Worm (Caenorhabditis elegans): ENCODE results near the gene mtr-4.

Gene mtr-4

DNA sequence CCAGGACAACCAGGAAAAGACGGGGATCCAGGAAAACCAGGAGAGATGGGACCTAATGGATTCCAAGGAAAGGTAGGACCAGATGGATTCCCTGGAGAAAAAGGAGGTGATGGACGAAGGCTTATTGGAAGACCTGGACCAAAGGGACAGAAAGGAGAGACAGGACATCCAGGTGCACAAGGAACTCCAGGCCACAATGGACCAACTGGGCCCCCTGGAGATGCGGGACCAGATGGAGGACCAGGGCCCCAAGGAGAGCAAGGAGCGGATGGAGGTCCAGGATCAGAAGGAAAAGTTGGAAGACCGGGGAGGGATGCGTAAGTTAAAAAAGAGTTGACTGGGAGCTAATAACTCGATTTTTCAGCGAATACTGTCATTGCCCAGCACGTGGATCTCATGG lies 2.9 kb upstream of the mtr-4 start:
- TF ChIP-seq egl-18 (GFP tag; IDR thresholded peaks at IDR 0.05) (no peak), madf-8 (GFP tag; conservative IDR thresholded peaks at IDR 0.05) (0 out of 2 replicates have a peak, but pooled peaks have one; percentile 16), F37B4.10 (GFP tag; IDR thresholded peaks at IDR 0.05) (0 out of 2 replicates have a peak, but pooled peaks have one; percentile 51), ceh-79 (tag; optimal IDR thresholded peaks at IDR 0.05) (no peak), mel-28 (tag; optimal IDR thresholded peaks at IDR 0.05; ENCODE audit: borderline replicate concordance) (no peak), snpc-3.4 (tag; optimal IDR thresholded peaks at IDR 0.05) (no peak), zfh-2 (GFP tag; conservative IDR thresholded peaks at IDR 0.05) (peak; percentile 65)

DNA sequence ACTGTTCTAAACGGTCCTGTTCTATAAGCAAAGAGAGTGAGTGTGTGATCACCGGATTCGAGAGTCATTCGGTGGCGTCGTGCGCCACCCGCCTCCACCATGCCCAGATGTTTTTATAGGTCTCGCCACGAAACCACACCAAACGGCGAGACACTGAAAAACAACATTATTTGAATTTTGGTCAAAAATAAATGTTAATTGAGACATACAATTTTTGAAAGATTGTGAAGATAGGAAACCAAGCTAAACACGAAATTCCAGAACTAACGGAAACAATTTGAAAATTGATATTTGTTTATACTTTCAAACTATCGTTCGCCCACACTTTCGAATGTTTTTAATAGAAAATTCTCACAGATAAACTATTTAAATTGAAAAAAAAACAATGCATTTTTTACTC lies 1.0 kb upstream of the mtr-4 start, which contains the start of gene catp-6:
Gene catp-6 (minus strand): TSS at position 101 of the 400 bp plus-strand sequence.
- TF ChIP-seq ceh-79 (tag; optimal IDR thresholded peaks at IDR 0.05) (no peak), madf-3 (GFP tag; IDR thresholded peaks at IDR 0.05) (no peak), snpc-1.3 (tag; optimal IDR thresholded peaks at IDR 0.05; ENCODE audit: insufficient read depth) (no peak), attf-5 (GFP tag; optimal IDR thresholded peaks at IDR 0.05) (no peak), rec-8 (tag; optimal IDR thresholded peaks at IDR 0.05) (no peak), dpff-1 (tag; optimal IDR thresholded peaks at IDR 0.05) (no peak), athp-1 (tag; optimal IDR thresholded peaks at IDR 0.05) (no peak), K11D2.4 (GFP tag; IDR thresholded peaks at IDR 0.05) (no peak), nhr-179 (tag; optimal IDR thresholded peaks at IDR 0.05) (no peak), egrh-3 (GFP tag; IDR thresholded peaks at IDR 0.05) (no peak)

DNA sequence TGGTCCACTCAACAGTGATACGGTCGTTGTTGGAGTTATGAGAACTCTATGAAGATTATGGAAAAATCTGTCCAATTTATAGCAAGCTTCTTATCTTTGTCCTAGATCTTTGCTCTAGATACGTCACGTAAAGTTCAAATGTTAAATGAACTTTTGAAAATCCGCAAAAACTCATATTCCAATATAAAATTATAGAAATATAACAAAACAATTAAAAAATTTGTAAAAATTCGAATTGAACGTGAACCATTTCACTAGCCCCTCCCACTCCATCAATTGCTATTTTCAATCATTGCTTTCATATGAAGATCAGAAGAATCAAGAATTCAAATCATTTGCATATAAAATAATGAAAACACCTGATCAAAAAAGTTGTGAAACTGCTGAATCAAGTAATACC lies 7.1 kb downstream of the mtr-4 start, which contains the start of gene kin-21:
Gene kin-21 (plus strand): TSS at position 301 of the 400 bp plus-strand sequence.
- TF ChIP-seq ets-4 (GFP tag; optimal IDR thresholded peaks at IDR 0.05): no peak
- TF ChIP-seq hsf-1 (GFP tag; IDR thresholded peaks at IDR 0.05): no peak
- TF ChIP-seq T26A5.8 (tag; optimal IDR thresholded peaks at IDR 0.05): no peak
- TF ChIP-seq xnd-1 (tag; optimal IDR thresholded peaks at IDR 0.05): no peak
- TF ChIP-seq F37B4.10 (GFP tag; IDR thresholded peaks at IDR 0.05): no peak
- no peak for TF ChIP-seq snpc-4 (GFP tag; optimal IDR thresholded peaks at IDR 0.05)
- TF ChIP-seq snpc-4 (tag; optimal IDR thresholded peaks at IDR 0.05): no peak
- TF ChIP-seq lag-1 (GFP tag; IDR thresholded peaks at IDR 0.05): no peak

DNA sequence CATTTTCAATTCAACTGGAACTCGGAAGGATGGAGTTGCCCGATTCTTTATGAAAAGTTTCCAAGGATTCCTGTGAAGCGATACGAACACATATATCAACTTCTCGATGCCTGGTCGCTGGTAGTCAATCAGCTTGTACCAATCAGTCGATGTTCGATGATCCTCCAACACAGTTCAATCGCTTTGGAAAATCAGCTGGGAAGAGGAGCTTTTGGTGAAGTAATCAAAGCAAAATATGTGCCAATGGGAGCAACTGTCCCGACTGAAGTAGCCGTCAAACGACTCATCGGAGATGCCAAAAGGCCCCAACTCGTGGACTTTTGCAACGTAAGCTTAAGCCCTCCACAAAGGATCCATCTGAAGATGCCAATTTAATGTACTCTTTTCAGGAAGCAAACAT lies 7.8 kb downstream of the mtr-4 start:
- TF ChIP-seq lir-1 (GFP tag; conservative IDR thresholded peaks at IDR 0.05) (no peak), zim-3 (tag; optimal IDR thresholded peaks at IDR 0.05) (no peak), tbp1 (GFP tag; optimal IDR thresholded peaks at IDR 0.05) (no peak), sea-2 (GFP tag; IDR thresholded peaks at IDR 0.05) (no peak), lsy-27 (tag; optimal IDR thresholded peaks at IDR 0.05; ENCODE audit: borderline replicate concordance, insufficient read depth) (no peak), B0019.2 (GFP tag; conservative IDR thresholded peaks at IDR 0.05) (no peak), hrde-1 (tag; optimal IDR thresholded peaks at IDR 0.05; ENCODE audit: borderline replicate concordance) (no peak), die-1 (tag; optimal IDR thresholded peaks at IDR 0.05) (no peak), B0261.1 (tag; optimal IDR thresholded peaks at IDR 0.05) (no peak), F57C9.4 (tag; optimal IDR thresholded peaks at IDR 0.05) (no peak), F33H1.4 (GFP tag; IDR thresholded peaks at IDR 0.05) (no peak), aptf-2 (GFP tag; conservative IDR thresholded peaks at IDR 0.05) (no peak)
